Worm (Caenorhabditis elegans) whole organism, midembryonic: ENCODE measurements around the gene pgl-3.

ENCODE experiments used
- T22C8.4 ChIP-seq: fragments of 200-800 bp; sonication (Bioruptor generic); IDR thresholded peaks from 2 replicates; pipeline ENCODE4 v1.3.6; 2022; ENCODE audit warnings: missing genetic modification characterization, missing compliant biosample characterization
- cog-1 ChIP-seq: sonication (generic microtip); optimal IDR thresholded peaks from 2 replicates; lab custom pipeline; 2016; ENCODE audit warnings: missing genetic modification characterization, missing compliant biosample characterization

ce11 chrV:4785333-4785852, 29.6 kb downstream of the pgl-3 start, which contains the start of the genes Y60C6A.2 and Y60C6A.3:
- TF ChIP-seq cog-1 (tag; lab: Kevin White, UChicago) (no peak), T22C8.4 (GFP tag; lab: Robert Waterston, UW) (no peak)
